Worm (Caenorhabditis elegans): ENCODE data around the gene D1005.6.
A peak's percentile ranks its signal among the peaks of the same experiment; 100 is the strongest.

D1005.6 gene

ce11 chrX:1477932-1478331, 13.3 kb upstream of the D1005.6 start (continued):
- TF ChIP-seq ceh-40 (GFP tag; IDR thresholded peaks at IDR 0.05) = no peak
- TF ChIP-seq nhr-80 (tag; optimal IDR thresholded peaks at IDR 0.05) = peak; percentile 71
- peak; percentile 64 for TF ChIP-seq lin-40 (tag; optimal IDR thresholded peaks at IDR 0.05)
- peak; percentile 76 for TF ChIP-seq F22D6.2 (tag; optimal IDR thresholded peaks at IDR 0.05)
- TF ChIP-seq madf-6 (GFP tag; IDR thresholded peaks at IDR 0.05) = no peak
- TF ChIP-seq C06A6.2 (GFP tag; conservative IDR thresholded peaks at IDR 0.05) = 0 out of 2 replicates have a peak, but pooled peaks have one; percentile 29
- peak; percentile 7 for TF ChIP-seq lin-54 (GFP tag; optimal IDR thresholded peaks at IDR 0.05)

ce11 chrX:1476005-1476404, 11.4 kb upstream of the D1005.6 start:
- 0 out of 2 replicates have a peak, but pooled peaks have one; percentile 28 for TF ChIP-seq madf-8 (GFP tag; conservative IDR thresholded peaks at IDR 0.05)
- no peak for TF ChIP-seq B0336.3 (GFP tag; IDR thresholded peaks at IDR 0.05)
- no peak for TF ChIP-seq cebp-1 (GFP tag; IDR thresholded peaks at IDR 0.05)
- TF ChIP-seq cebp-1 (tag; optimal IDR thresholded peaks at IDR 0.05) = peak; percentile 68
- no peak for TF ChIP-seq ztf-28 (GFP tag; IDR thresholded peaks at IDR 0.05)
- TF ChIP-seq zfh-2 (GFP tag; conservative IDR thresholded peaks at IDR 0.05) = peak; percentile 39; the same call in 1 of the 2 replicates
- peak; percentile 51 for TF ChIP-seq efl-1 (GFP tag; optimal IDR thresholded peaks at IDR 0.05)
- no peak for TF ChIP-seq F23B12.7 (tag; optimal IDR thresholded peaks at IDR 0.05; ENCODE audit: insufficient read depth)
- TF ChIP-seq nfyb-1 (GFP tag; IDR thresholded peaks at IDR 0.05) = no peak
- TF ChIP-seq nhr-27 (tag; optimal IDR thresholded peaks at IDR 0.05) = no peak
- TF ChIP-seq tlf-1 (GFP tag; optimal IDR thresholded peaks at IDR 0.05) = no peak
- TF ChIP-seq hlh-12 (tag; optimal IDR thresholded peaks at IDR 0.05) = no peak
- TF ChIP-seq hsf-1 (GFP tag; IDR thresholded peaks at IDR 0.05) = no peak
- no peak for TF ChIP-seq athp-1 (tag; optimal IDR thresholded peaks at IDR 0.05)
- TF ChIP-seq lin-26 (GFP tag; IDR thresholded peaks at IDR 0.05) = 0 out of 2 replicates have a peak, but pooled peaks have one; percentile 12

- TF ChIP-seq tbx-9 (tag; optimal IDR thresholded peaks at IDR 0.05; ENCODE audit: borderline replicate concordance) (no peak), rpc-1 (optimal IDR thresholded peaks at IDR 0.05) (peak; percentile 16), rpc-1 (tag; optimal IDR thresholded peaks at IDR 0.05) (peak; percentile 57), B0019.2 (GFP tag; conservative IDR thresholded peaks at IDR 0.05) (no peak), F55B11.4 (tag; optimal IDR thresholded peaks at IDR 0.05; ENCODE audit: borderline replicate concordance, insufficient read depth) (no peak), cebp-1 (GFP tag; IDR thresholded peaks at IDR 0.05) (no peak), cebp-1 (tag; optimal IDR thresholded peaks at IDR 0.05) (peak; percentile 67), lin-54 (GFP tag; optimal IDR thresholded peaks at IDR 0.05) (no peak)
Observed at ce11 chrX:1473794-1474193, 9.2 kb upstream of the D1005.6 start.

- TF ChIP-seq cebp-1 (GFP tag; IDR thresholded peaks at IDR 0.05) = no peak
- TF ChIP-seq cebp-1 (tag; optimal IDR thresholded peaks at IDR 0.05) = peak; percentile 22
- TF ChIP-seq T07F8.4 (tag; optimal IDR thresholded peaks at IDR 0.05) = no peak
Observed at ce11 chrX:1472880-1473279, 8.3 kb upstream of the D1005.6 start, which contains the start of gene D1005.5. Gene D1005.5 (minus strand): TSS chrX:1472980.

- no peak for TF ChIP-seq madf-3 (GFP tag; IDR thresholded peaks at IDR 0.05)
- no peak for TF ChIP-seq die-1 (tag; optimal IDR thresholded peaks at IDR 0.05)
- TF ChIP-seq snpc-1.1 (tag; optimal IDR thresholded peaks at IDR 0.05; ENCODE audit: insufficient read depth) = no peak
- no peak for TF ChIP-seq cebp-1 (GFP tag; IDR thresholded peaks at IDR 0.05)
- TF ChIP-seq cebp-1 (tag; optimal IDR thresholded peaks at IDR 0.05) = peak; percentile 73
- no peak for TF ChIP-seq snpc-4 (GFP tag; optimal IDR thresholded peaks at IDR 0.05)
- TF ChIP-seq snpc-4 (tag; optimal IDR thresholded peaks at IDR 0.05) = peak in 2 of 4 experiments; percentile 78 to 81
- TF ChIP-seq rec-8 (tag; optimal IDR thresholded peaks at IDR 0.05) = no peak
- no peak for TF ChIP-seq hmg-20 (GFP tag; IDR thresholded peaks at IDR 0.05)
Observed at ce11 chrX:1471232-1471631, 6.6 kb upstream of the D1005.6 start.
